Fruit fly (Drosophila melanogaster): Measurements from ENCODE around the gene beta-PheRS.

Gene beta-PheRS

DNA sequence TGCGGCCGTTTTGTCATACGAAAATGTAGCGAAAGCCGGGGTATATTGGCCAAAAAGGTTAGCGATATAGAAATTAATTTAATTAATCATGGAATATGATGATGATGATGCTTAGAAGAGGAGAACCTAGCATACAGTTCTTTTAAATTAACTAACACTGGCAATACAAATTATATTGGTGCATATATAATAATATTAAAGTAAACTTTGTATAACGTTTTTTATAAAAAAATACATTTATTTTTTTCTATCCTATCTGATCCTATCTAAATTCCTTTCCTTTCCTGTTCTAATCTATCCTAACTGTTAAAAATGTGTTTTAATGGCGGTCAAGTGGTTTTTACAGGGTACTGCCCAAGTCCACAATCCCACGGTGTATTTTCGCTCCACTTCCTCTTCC, 46.5 kb downstream of the beta-PheRS start (continued):
- TF ChIP-seq gfzf (GFP tag; optimal IDR thresholded peaks at IDR 0.05) (no peak), Med (GFP tag) (peak; percentile 63), chinmo (GFP tag; IDR thresholded peaks at IDR 0.05; ENCODE audit: partially characterized antibody) (no peak), CG2875 (GFP tag; optimal IDR thresholded peaks at IDR 0.05) (no peak), bbx (GFP tag; IDR thresholded peaks at IDR 0.05; ENCODE audit: partially characterized antibody) (no peak), chm (GFP tag; IDR thresholded peaks at IDR 0.05) (no peak), tll (GFP tag; optimal IDR thresholded peaks at IDR 0.05) (no peak), CG14667 (GFP tag; IDR thresholded peaks at IDR 0.05) (no peak), Atf-2 (GFP tag; optimal IDR thresholded peaks at IDR 0.05) (no peak), cg (GFP tag; optimal IDR thresholded peaks at IDR 0.05) (no peak), CG33557 (GFP tag; optimal IDR thresholded peaks at IDR 0.05) (no peak), CG10431 (GFP tag; optimal IDR thresholded peaks at IDR 0.05) (no peak), bigmax (GFP tag; optimal IDR thresholded peaks at IDR 0.05) (no peak), CG8944 (GFP tag; optimal IDR thresholded peaks at IDR 0.05) (no peak), eve (GFP tag; optimal IDR thresholded peaks at IDR 0.05) (no peak), wor (GFP tag; IDR thresholded peaks at IDR 0.05) (peak; percentile 26; the same call in 1 of the 2 replicates), CG31224 (GFP tag; IDR thresholded peaks at IDR 0.05) (0 out of 2 replicates have a peak, but pooled peaks have one; percentile 14), CG7271 (tag; optimal IDR thresholded peaks at IDR 0.05) (no peak), CG4404 (GFP tag; IDR thresholded peaks at IDR 0.05) (no peak), CG7372 (GFP tag; IDR thresholded peaks at IDR 0.05) (no peak), NC2β (GFP tag; optimal IDR thresholded peaks at IDR 0.05) (no peak), lola (GFP tag; optimal IDR thresholded peaks at IDR 0.05) (no peak), H15 (GFP tag; IDR thresholded peaks at IDR 0.05) (0 out of 3 replicates have a peak, but pooled peaks have one; percentile 26), Dbx (GFP tag; IDR thresholded peaks at IDR 0.05) (no peak), tna (GFP tag; IDR thresholded peaks at IDR 0.05; ENCODE audit: partially characterized antibody) (no peak), CG15601 (tag; optimal IDR thresholded peaks at IDR 0.05) (no peak), CG8359 (GFP tag; optimal IDR thresholded peaks at IDR 0.05; ENCODE audit: borderline replicate concordance) (no peak), mirr (GFP tag; optimal IDR thresholded peaks at IDR 0.05) (no peak), HHEX (GFP tag; optimal IDR thresholded peaks at IDR 0.05) (peak; percentile 15), vnd (GFP tag; IDR thresholded peaks at IDR 0.05; ENCODE audit: partially characterized antibody) (no peak), CG17568 (GFP tag; optimal IDR thresholded peaks at IDR 0.05) (no peak), crol (GFP tag; IDR thresholded peaks at IDR 0.05) (no peak), knrl (GFP tag; IDR thresholded peaks at IDR 0.05; ENCODE audit: partially characterized antibody) (no peak), Ssrp (tag; optimal IDR thresholded peaks at IDR 0.05) (peak; percentile 38), unpg (GFP tag; optimal IDR thresholded peaks at IDR 0.05) (no peak), unc-4 (GFP tag; IDR thresholded peaks at IDR 0.05; ENCODE audit: partially characterized antibody) (no peak), CG10209 (GFP tag; optimal IDR thresholded peaks at IDR 0.05) (peak; percentile 17), dysf (GFP tag; IDR thresholded peaks at IDR 0.05) (0 out of 3 replicates have a peak, but pooled peaks have one; percentile 23), B-H1 (GFP tag; IDR thresholded peaks at IDR 0.05) (no peak), CG5180 (GFP tag; optimal IDR thresholded peaks at IDR 0.05) (peak; percentile 14), pho (GFP tag; optimal IDR thresholded peaks at IDR 0.05) (no peak), Ravus (GFP tag; IDR thresholded peaks at IDR 0.05) (no peak), slou (GFP tag; optimal IDR thresholded peaks at IDR 0.05) (no peak), ro (GFP tag; IDR thresholded peaks at IDR 0.05) (no peak), phol (tag; optimal IDR thresholded peaks at IDR 0.05) (peak; percentile 66), Sox102F (GFP tag; optimal IDR thresholded peaks at IDR 0.05) (peak; percentile 65), Hey (tag; optimal IDR thresholded peaks at IDR 0.05) (no peak), CG7745 (tag; optimal IDR thresholded peaks at IDR 0.05) (no peak), run (tag; optimal IDR thresholded peaks at IDR 0.05) (no peak), Fer1 (GFP tag; optimal IDR thresholded peaks at IDR 0.05) (no peak)

All from whole organism, embryonic.